Fruit fly (Drosophila melanogaster) Kc167 (cell line): ENCODE measurements around the gene CG7264.

Source experiments
- Myc ChIP-seq: fragments of >200 bp; optimal IDR thresholded peaks from 2 replicates; lab custom pipeline; 2017; ENCODE audit warnings: missing external identifiers
- Sin3A ChIP-seq: fragments of >200 bp; optimal IDR thresholded peaks from 2 replicates; lab custom pipeline; 2018; ENCODE audit warnings: missing external identifiers
- insv ChIP-seq: fragments of >200 bp; optimal IDR thresholded peaks from 3 replicates; lab custom pipeline; 2018; ENCODE audit warnings: missing external identifiers
- psq ChIP-seq: fragments of >200 bp; optimal IDR thresholded peaks from 2 replicates; lab custom pipeline; 2017; ENCODE audit warnings: missing external identifiers
- ttk ChIP-seq: sonication (Bioruptor generic); optimal IDR thresholded peaks from 2 replicates; lab custom pipeline; 2017; ENCODE audit warnings: missing external identifiers

DNA sequence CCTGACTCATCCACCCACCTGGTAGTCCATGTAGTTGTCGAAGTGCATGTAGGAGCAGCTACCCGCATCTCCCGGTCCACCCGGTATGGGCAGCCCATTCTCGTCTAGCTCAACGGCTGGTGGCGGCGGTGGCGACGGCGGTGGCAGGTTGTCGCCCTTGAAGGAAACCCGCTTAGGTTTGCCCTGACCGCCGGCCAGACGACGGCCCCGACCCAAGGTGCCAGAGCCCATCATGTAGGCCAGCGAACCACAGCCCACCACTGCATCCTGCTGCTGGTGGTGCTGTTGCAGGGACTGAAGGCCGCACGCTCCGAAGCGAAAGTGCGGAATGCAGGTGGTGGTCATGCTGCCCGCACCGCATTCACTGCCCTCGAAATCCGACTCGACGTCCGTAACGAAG lies 33.4 kb downstream of the CG7264 start:
- TF ChIP-seq psq (lab: Kevin White, UChicago) (no peak), Sin3A (lab: Kevin White, UChicago) (no peak), Myc (lab: Kevin White, UChicago) (no peak), insv (lab: Kevin White, UChicago) (no peak), ttk (lab: Kevin White, UChicago) (no peak)
